Fruit fly (Drosophila melanogaster): ENCODE results near the gene Mec2.

DNA sequence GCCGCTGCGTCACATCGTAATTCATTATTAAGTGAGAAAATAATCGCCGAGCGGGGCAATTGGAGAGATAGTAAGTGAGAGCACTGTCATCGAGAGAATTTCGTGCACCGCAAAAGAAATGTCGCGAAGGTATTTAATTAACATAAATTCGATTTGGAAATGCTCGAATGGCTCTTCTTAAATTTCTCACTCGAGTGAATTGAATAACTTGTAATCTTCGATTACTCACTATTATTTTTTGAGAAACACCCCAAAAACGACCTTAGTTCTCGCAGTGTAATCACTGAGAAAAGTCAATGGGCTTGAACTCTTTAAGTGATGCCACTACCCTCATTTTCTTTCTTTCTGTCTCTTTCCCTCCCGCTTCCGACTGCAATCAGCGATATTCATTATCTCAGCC lies 32.8 kb upstream of the Mec2 start:
- TF ChIP-seq br (GFP tag; optimal IDR thresholded peaks at IDR 0.05) (peak; percentile 92), Dfd (GFP tag; optimal IDR thresholded peaks at IDR 0.05) (no peak), CG32264 (GFP tag; optimal IDR thresholded peaks at IDR 0.05) (peak; percentile 89), OdsH (GFP tag; optimal IDR thresholded peaks at IDR 0.05) (peak; percentile 85), usp (GFP tag; optimal IDR thresholded peaks at IDR 0.05) (no peak), psq (GFP tag; optimal IDR thresholded peaks at IDR 0.05) (peak; percentile 81), HLH106 (tag; optimal IDR thresholded peaks at IDR 0.05) (peak; percentile 89), N (GFP tag; optimal IDR thresholded peaks at IDR 0.05) (no peak), lola (GFP tag; optimal IDR thresholded peaks at IDR 0.05) (no peak), pan (optimal IDR thresholded peaks at IDR 0.05) (no peak), dmrt93B (GFP tag; optimal IDR thresholded peaks at IDR 0.05) (peak; percentile 78), CG9705 (GFP tag; optimal IDR thresholded peaks at IDR 0.05) (peak; percentile 50), Dif (GFP tag; optimal IDR thresholded peaks at IDR 0.05; ENCODE audit: partially characterized antibody) (no peak)
